Worm (Caenorhabditis elegans): ENCODE measurements around the gene mltn-13.

The mltn-13 gene

ce11 chrX:4395073-4395850 is 52.9 kb downstream of the mltn-13 start:
- TF ChIP-seq nhr-25 (tag; optimal IDR thresholded peaks at IDR 0.05) (peak; percentile 78), mbf-1 (tag; optimal IDR thresholded peaks at IDR 0.05) (peak; percentile 35), nhr-77 (tag; optimal IDR thresholded peaks at IDR 0.05) (no peak), sma-3 (GFP tag; optimal IDR thresholded peaks at IDR 0.05) (peak; percentile 82), sma-9 (GFP tag; optimal IDR thresholded peaks at IDR 0.05) (peak; percentile 47), sma-9 (tag; optimal IDR thresholded peaks at IDR 0.05) (no peak), unc-55 (GFP tag; optimal IDR thresholded peaks at IDR 0.05) (peak; percentile 77), egl-27 (tag; optimal IDR thresholded peaks at IDR 0.05) (peak; percentile 63), sem-4 (tag; optimal IDR thresholded peaks at IDR 0.05) (peak; percentile 22), ceh-82 (tag; optimal IDR thresholded peaks at IDR 0.05) (peak; percentile 63), crh-2 (tag; optimal IDR thresholded peaks at IDR 0.05) (peak; percentile 89), C34F6.9 (tag; optimal IDR thresholded peaks at IDR 0.05) (peak; percentile 46), blmp-1 (tag; optimal IDR thresholded peaks at IDR 0.05; ENCODE audit: insufficient read depth) (no peak), nhr-21 (tag; optimal IDR thresholded peaks at IDR 0.05) (peak; percentile 85), peb-1 (tag; optimal IDR thresholded peaks at IDR 0.05) (no peak), ZK546.5 (tag; optimal IDR thresholded peaks at IDR 0.05) (no peak), unc-62 (GFP tag; optimal IDR thresholded peaks at IDR 0.05) (no peak), dmd-4 (tag; optimal IDR thresholded peaks at IDR 0.05) (no peak), F13H6.1 (tag; optimal IDR thresholded peaks at IDR 0.05) (peak; percentile 79), snpc-4 (tag; optimal IDR thresholded peaks at IDR 0.05) (peak; percentile 41), nhr-6 (tag; optimal IDR thresholded peaks at IDR 0.05) (peak; percentile 49), lin-13 (GFP tag; optimal IDR thresholded peaks at IDR 0.05) (peak; percentile 60), mab-5 (tag; optimal IDR thresholded peaks at IDR 0.05) (peak; percentile 70), fos-1 (tag; optimal IDR thresholded peaks at IDR 0.05) (peak; percentile 64), nhr-129 (tag; optimal IDR thresholded peaks at IDR 0.05) (peak; percentile 82), gmeb-1 (tag; optimal IDR thresholded peaks at IDR 0.05) (peak; percentile 82), nhr-12 (tag; optimal IDR thresholded peaks at IDR 0.05) (no peak), nhr-11 (tag; optimal IDR thresholded peaks at IDR 0.05) (no peak), lsy-2 (tag; optimal IDR thresholded peaks at IDR 0.05) (peak; percentile 59 to 77)

Data from whole organism, L2 larva.